Worm (Caenorhabditis elegans): Measurements from ENCODE around the gene arg-1.
A peak's percentile ranks its signal among the peaks of the same experiment; 100 is the strongest.

arg-1 gene

DNA sequence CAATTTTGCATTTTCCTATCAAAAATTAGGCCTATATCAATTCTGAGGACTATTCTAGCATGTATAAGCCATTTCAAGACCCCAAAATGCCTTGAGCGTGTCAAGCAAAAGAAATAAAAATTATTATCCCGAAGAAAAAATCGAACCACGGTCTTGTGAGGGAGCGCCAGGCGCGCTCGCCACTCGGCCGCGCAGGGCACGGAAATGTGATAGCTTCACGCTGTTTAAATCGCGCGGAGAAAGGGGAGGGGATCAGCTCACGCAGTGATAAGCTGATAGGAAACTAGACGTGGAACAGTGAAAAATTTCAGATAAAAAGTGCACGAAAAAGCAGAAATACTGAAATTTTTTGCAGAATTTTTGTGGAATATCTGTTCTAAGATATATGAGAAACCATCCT, 51.0 kb downstream of the arg-1 start (continued):
- TF ChIP-seq nhr-120 (GFP tag; IDR thresholded peaks at IDR 0.05) (no peak), rcor-1 (GFP tag; IDR thresholded peaks at IDR 0.05) (peak; percentile 64), K11D2.4 (GFP tag; IDR thresholded peaks at IDR 0.05) (peak; percentile 64), bed-1 (GFP tag; IDR thresholded peaks at IDR 0.05) (no peak), ztf-26 (tag; optimal IDR thresholded peaks at IDR 0.05) (peak; percentile 64), attf-3 (GFP tag; conservative IDR thresholded peaks at IDR 0.05) (no peak), egrh-3 (GFP tag; IDR thresholded peaks at IDR 0.05) (peak; percentile 59), attf-6 (GFP tag; IDR thresholded peaks at IDR 0.05) (no peak), F23B12.7 (tag; optimal IDR thresholded peaks at IDR 0.05; ENCODE audit: insufficient read depth) (peak; percentile 54), ekl-4 (GFP tag; IDR thresholded peaks at IDR 0.05) (0 out of 2 replicates have a peak, but pooled peaks have one; percentile 32), nfyb-1 (GFP tag; IDR thresholded peaks at IDR 0.05) (peak; percentile 70; the same call in 1 of the 2 replicates), F57A8.1 (GFP tag; optimal IDR thresholded peaks at IDR 0.05) (peak; percentile 2), T26A5.8 (tag; optimal IDR thresholded peaks at IDR 0.05) (no peak), lin-54 (GFP tag; optimal IDR thresholded peaks at IDR 0.05) (peak; percentile 53), pbrm-1 (GFP tag; IDR thresholded peaks at IDR 0.05) (peak; percentile 64; the same call in 1 of the 2 replicates), B0019.2 (GFP tag; conservative IDR thresholded peaks at IDR 0.05) (no peak), dpl-1 (GFP tag; optimal IDR thresholded peaks at IDR 0.05) (no peak), C06A6.2 (GFP tag; conservative IDR thresholded peaks at IDR 0.05) (no peak), nhr-90 (tag; optimal IDR thresholded peaks at IDR 0.05) (peak; percentile 88), ZK185.1 (tag; optimal IDR thresholded peaks at IDR 0.05; ENCODE audit: poor library complexity, severe bottlenecking) (no peak), tbp1 (GFP tag; optimal IDR thresholded peaks at IDR 0.05) (peak; percentile 98), Y53F4B.3 (GFP tag; IDR thresholded peaks at IDR 0.05) (no peak), him-1 (tag; optimal IDR thresholded peaks at IDR 0.05) (peak; percentile 93), ceh-91 (GFP tag; IDR thresholded peaks at IDR 0.05) (no peak), die-1 (tag; optimal IDR thresholded peaks at IDR 0.05) (peak; percentile 86), ccch-3 (GFP tag; optimal IDR thresholded peaks at IDR 0.05) (no peak), cebp-1 (GFP tag; IDR thresholded peaks at IDR 0.05) (no peak), cebp-1 (tag; optimal IDR thresholded peaks at IDR 0.05) (no peak), B0261.1 (tag; optimal IDR thresholded peaks at IDR 0.05) (peak; percentile 96), snpc-4 (GFP tag; optimal IDR thresholded peaks at IDR 0.05) (peak; percentile 56), snpc-4 (tag; optimal IDR thresholded peaks at IDR 0.05) (peak in 3 of 4 experiments; percentile 63 to 71 (median 70)), aptf-2 (GFP tag; conservative IDR thresholded peaks at IDR 0.05) (no peak), F10E7.11 (tag; optimal IDR thresholded peaks at IDR 0.05) (no peak), ceh-27 (GFP tag; optimal IDR thresholded peaks at IDR 0.05) (peak; percentile 50), zfh-2 (GFP tag; conservative IDR thresholded peaks at IDR 0.05) (peak; percentile 87), aptf-3 (GFP tag; IDR thresholded peaks at IDR 0.05) (no peak), sdz-38 (tag; optimal IDR thresholded peaks at IDR 0.05) (no peak), repo-1 (tag; optimal IDR thresholded peaks at IDR 0.05) (peak; percentile 35), ceh-40 (GFP tag; IDR thresholded peaks at IDR 0.05) (no peak), somi-1 (GFP tag; optimal IDR thresholded peaks at IDR 0.05) (peak; percentile 50), nhr-27 (tag; optimal IDR thresholded peaks at IDR 0.05) (no peak), lsl-1 (GFP tag; optimal IDR thresholded peaks at IDR 0.05) (no peak), ztf-3 (GFP tag; optimal IDR thresholded peaks at IDR 0.05) (no peak), sea-2 (GFP tag; IDR thresholded peaks at IDR 0.05) (no peak), Y79H2A.3 (GFP tag; conservative IDR thresholded peaks at IDR 0.05) (no peak), hlh-12 (tag; optimal IDR thresholded peaks at IDR 0.05) (no peak), T07F8.4 (tag; optimal IDR thresholded peaks at IDR 0.05) (peak; percentile 56), lsy-27 (tag; optimal IDR thresholded peaks at IDR 0.05; ENCODE audit: borderline replicate concordance, insufficient read depth) (no peak), lin-40 (tag; optimal IDR thresholded peaks at IDR 0.05) (no peak)
